Fruit fly (Drosophila melanogaster): ENCODE data around the gene Ac13E.

The Ac13E gene

dm6 chrX:15554256-15554678 lies at the start of gene Ac13E (continued):
- TF ChIP-seq pdm3 (GFP tag; optimal IDR thresholded peaks at IDR 0.05): peak; percentile 92
- peak; percentile 94 for TF ChIP-seq topi (GFP tag; optimal IDR thresholded peaks at IDR 0.05)
- peak; percentile 84 for TF ChIP-seq CG16779 (tag; optimal IDR thresholded peaks at IDR 0.05)
- peak; percentile 93 for TF ChIP-seq Smox (GFP tag; optimal IDR thresholded peaks at IDR 0.05)
- peak; percentile 91 for TF ChIP-seq CG10669 (GFP tag; optimal IDR thresholded peaks at IDR 0.05)
- peak; percentile 95 for TF ChIP-seq CG32006 (GFP tag; optimal IDR thresholded peaks at IDR 0.05)
- peak; percentile 89 for TF ChIP-seq CG31627 (GFP tag; optimal IDR thresholded peaks at IDR 0.05)
- peak; percentile 77 for TF ChIP-seq Blimp-1 (GFP tag; optimal IDR thresholded peaks at IDR 0.05)

DNA sequence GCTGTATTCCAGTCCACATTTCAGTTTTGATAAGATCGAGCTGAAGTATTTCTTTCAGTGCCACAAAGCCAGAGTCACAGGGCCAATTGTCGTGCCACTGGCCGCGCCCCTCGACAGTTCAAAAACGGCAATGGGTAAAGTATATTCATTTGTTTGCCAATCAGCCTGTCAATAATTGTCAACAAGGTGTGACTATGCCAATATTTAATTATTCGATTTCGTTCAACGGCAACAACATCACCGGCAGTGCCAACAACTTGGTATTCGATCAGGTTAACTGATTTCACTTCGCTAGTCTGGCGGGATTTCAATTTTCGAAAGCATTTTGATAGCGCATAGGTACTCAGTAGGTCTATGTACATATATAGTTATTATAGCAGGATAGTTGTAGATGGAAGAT lies 48.4 kb upstream of the Ac13E start:
- TF ChIP-seq CG10631 (GFP tag; optimal IDR thresholded peaks at IDR 0.05): peak; percentile 11
- TF ChIP-seq CG8632 (GFP tag; optimal IDR thresholded peaks at IDR 0.05): peak; percentile 4
- no peak for TF ChIP-seq CG15336 (GFP tag; IDR thresholded peaks at IDR 0.05)
- TF ChIP-seq CG32006 (GFP tag; optimal IDR thresholded peaks at IDR 0.05): no peak
- peak; percentile 14 for TF ChIP-seq CG3919 (GFP tag; optimal IDR thresholded peaks at IDR 0.05)
- TF ChIP-seq fkh (GFP tag; optimal IDR thresholded peaks at IDR 0.05): peak; percentile 65
- peak; percentile 39; the same call in 1 of the 3 replicates for TF ChIP-seq CG6163 (GFP tag; IDR thresholded peaks at IDR 0.05)
- peak; percentile 8 for TF ChIP-seq CG10669 (GFP tag; optimal IDR thresholded peaks at IDR 0.05)

- 0 out of 3 replicates have a peak, but pooled peaks have one; percentile 24 for TF ChIP-seq CG8119 (GFP tag; IDR thresholded peaks at IDR 0.05)
- peak; percentile 12 for TF ChIP-seq achi (GFP tag; optimal IDR thresholded peaks at IDR 0.05)
- TF ChIP-seq dac (GFP tag; optimal IDR thresholded peaks at IDR 0.05): peak; percentile 19
- no peak for TF ChIP-seq Eip75B (GFP tag; optimal IDR thresholded peaks at IDR 0.05)
- no peak for TF ChIP-seq topi (GFP tag; optimal IDR thresholded peaks at IDR 0.05)
- TF ChIP-seq Met (GFP tag; optimal IDR thresholded peaks at IDR 0.05): no peak
- TF ChIP-seq Lpt (GFP tag; optimal IDR thresholded peaks at IDR 0.05): peak; percentile 34
- TF ChIP-seq net (GFP tag; optimal IDR thresholded peaks at IDR 0.05): peak; percentile 11
- peak; percentile 15 for TF ChIP-seq CG10631 (GFP tag; optimal IDR thresholded peaks at IDR 0.05)
- TF ChIP-seq CG4318 (GFP tag; optimal IDR thresholded peaks at IDR 0.05): peak; percentile 22
- peak; percentile 52; the same call in 1 of the 2 replicates for TF ChIP-seq CG15336 (GFP tag; IDR thresholded peaks at IDR 0.05)
- no peak for TF ChIP-seq acj6 (GFP tag; optimal IDR thresholded peaks at IDR 0.05)
- peak; percentile 35 for TF ChIP-seq pdm3 (GFP tag; optimal IDR thresholded peaks at IDR 0.05)
- peak; percentile 47 for TF ChIP-seq Hr4 (GFP tag; optimal IDR thresholded peaks at IDR 0.05)
- no peak for TF ChIP-seq spab (GFP tag; optimal IDR thresholded peaks at IDR 0.05)
- no peak for TF ChIP-seq Sox102F (GFP tag; optimal IDR thresholded peaks at IDR 0.05)
- TF ChIP-seq Eip78C (GFP tag): peak; percentile 66
- TF ChIP-seq OdsH (GFP tag; optimal IDR thresholded peaks at IDR 0.05): peak; percentile 36
- peak; percentile 42; the same call in 1 of the 3 replicates for TF ChIP-seq eg (GFP tag; IDR thresholded peaks at IDR 0.05)
- TF ChIP-seq cyc (GFP tag; optimal IDR thresholded peaks at IDR 0.05): no peak
- TF ChIP-seq CG32006 (GFP tag; optimal IDR thresholded peaks at IDR 0.05): peak; percentile 66
- TF ChIP-seq CG6163 (GFP tag; IDR thresholded peaks at IDR 0.05): 0 out of 3 replicates have a peak, but pooled peaks have one; percentile 12
- no peak for TF ChIP-seq CG11294 (GFP tag; IDR thresholded peaks at IDR 0.05)
- TF ChIP-seq Ets96B (tag; optimal IDR thresholded peaks at IDR 0.05): peak; percentile 15
- TF ChIP-seq CG6276 (GFP tag; optimal IDR thresholded peaks at IDR 0.05): peak; percentile 42
- TF ChIP-seq Ets21C (GFP tag; optimal IDR thresholded peaks at IDR 0.05): no peak
- TF ChIP-seq CG31627 (GFP tag; optimal IDR thresholded peaks at IDR 0.05): no peak
- no peak for TF ChIP-seq CG3032 (tag; optimal IDR thresholded peaks at IDR 0.05)
These were observed 47.2 kb upstream of the Ac13E start for dm6 chrX:15601285-15601684.

dm6 chrX:15599697-15600096 lies 45.6 kb upstream of the Ac13E start:
- TF ChIP-seq Sox102F (GFP tag; optimal IDR thresholded peaks at IDR 0.05) (no peak), Eip78C (GFP tag) (peak; percentile 79), spab (GFP tag; optimal IDR thresholded peaks at IDR 0.05) (no peak), CG6276 (GFP tag; optimal IDR thresholded peaks at IDR 0.05) (peak; percentile 59), CG8119 (GFP tag; IDR thresholded peaks at IDR 0.05) (peak; percentile 61), fkh (GFP tag; optimal IDR thresholded peaks at IDR 0.05) (no peak), Ets21C (GFP tag; optimal IDR thresholded peaks at IDR 0.05) (no peak), cyc (GFP tag; optimal IDR thresholded peaks at IDR 0.05) (peak; percentile 33), topi (GFP tag; optimal IDR thresholded peaks at IDR 0.05) (peak; percentile 11), CG32006 (GFP tag; optimal IDR thresholded peaks at IDR 0.05) (peak; percentile 56), Met (GFP tag; optimal IDR thresholded peaks at IDR 0.05) (peak; percentile 24), svp (GFP tag) (peak; percentile 65), CG6808 (GFP tag; optimal IDR thresholded peaks at IDR 0.05) (no peak), CG34406 (GFP tag; optimal IDR thresholded peaks at IDR 0.05) (no peak), net (GFP tag; optimal IDR thresholded peaks at IDR 0.05) (peak; percentile 3), CG31627 (GFP tag; optimal IDR thresholded peaks at IDR 0.05) (peak; percentile 2), CG11762 (GFP tag; optimal IDR thresholded peaks at IDR 0.05; ENCODE audit: insufficient read depth) (peak; percentile 6), Gug (GFP tag; IDR thresholded peaks at IDR 0.05) (no peak; the same call in 1 of the 2 replicates), Hr4 (GFP tag; optimal IDR thresholded peaks at IDR 0.05) (peak; percentile 67), CG8319 (GFP tag; optimal IDR thresholded peaks at IDR 0.05) (peak; percentile 14), esn (GFP tag; optimal IDR thresholded peaks at IDR 0.05) (peak; percentile 14), eg (GFP tag; IDR thresholded peaks at IDR 0.05) (peak; percentile 77), CG10631 (GFP tag; optimal IDR thresholded peaks at IDR 0.05) (no peak), acj6 (GFP tag; optimal IDR thresholded peaks at IDR 0.05) (peak; percentile 17), OdsH (GFP tag; optimal IDR thresholded peaks at IDR 0.05) (peak; percentile 36), CG6163 (GFP tag; IDR thresholded peaks at IDR 0.05) (peak; percentile 48; the same call in 2 of the 3 replicates)

Measured in whole organism, prepupa.